Fruit fly (Drosophila melanogaster) whole organism, wandering third instar larva: ENCODE data around the gene CG33493.

Experiments
- N ChIP-seq: fragments of >200 bp; optimal IDR thresholded peaks from 2 replicates; lab custom pipeline; 2018; ENCODE audit warnings: missing biosample characterization, missing external identifiers, missing genetic modification characterization
- dmrt93B ChIP-seq: fragments of 200-800 bp; sonication (Bioruptor generic); optimal IDR thresholded peaks from 2 replicates; lab custom pipeline; 2018; ENCODE audit warnings: missing biosample characterization, mild to moderate bottlenecking, missing genetic modification characterization
- jim ChIP-seq: fragments of 175-275, 200-325 bp; sonication (Bioruptor generic); optimal IDR thresholded peaks from 2 replicates; lab custom pipeline; 2016; ENCODE audit warnings: missing biosample characterization, mild to moderate bottlenecking, missing genetic modification characterization
- psq ChIP-seq: fragments of 200-800 bp; sonication (Bioruptor generic); optimal IDR thresholded peaks from 3 replicates; lab custom pipeline; 2017; ENCODE audit warnings: missing biosample characterization, mild to moderate bottlenecking, missing genetic modification characterization, moderate library complexity

- TF ChIP-seq dmrt93B (GFP tag; lab: Kevin White, UChicago) (no peak), jim (no peak), N (GFP tag; lab: Kevin White, UChicago) (no peak), psq (GFP tag; lab: Kevin White, UChicago) (no peak)
Measured at dm6 chr3L:10732032-10732431, 39.1 kb upstream of the CG33493 start.
